Worm (Caenorhabditis elegans) whole organism, L3 larva: Measurements from ENCODE around the gene znf-593.
A peak's percentile ranks its signal among the peaks of the same experiment; 100 is the strongest.
"Not testable (repeated sequence)": the region's sequence is repeated elsewhere in the genome, so short reads cannot be mapped to it uniquely, and the experiment has no call there.

Source experiments
- R02D3.7 ChIP-seq: fragments of 150-350 bp; optimal IDR thresholded peaks from 2 replicates; lab custom pipeline; 2014; ENCODE audit warnings: missing biosample characterization, missing genetic modification characterization
- aly-2 ChIP-seq: fragments of 150-350 bp; optimal IDR thresholded peaks from 2 replicates; lab custom pipeline; 2014; ENCODE audit warnings: missing biosample characterization, missing genetic modification characterization
- ama-1 ChIP-seq: fragments of 150-350 bp; optimal IDR thresholded peaks from 2 replicates; lab custom pipeline; 2018
- ceh-16 ChIP-seq: sonication (generic microtip); optimal IDR thresholded peaks from 2 replicates; lab custom pipeline; 2017; ENCODE audit warnings: missing biosample characterization, missing genetic modification characterization
- ceh-82 ChIP-seq: fragments of 150-350 bp; optimal IDR thresholded peaks from 2 replicates; lab custom pipeline; 2014; ENCODE audit warnings: missing biosample characterization, missing genetic modification characterization
- ceh-9 ChIP-seq: sonication (generic microtip); optimal IDR thresholded peaks from 2 replicates; lab custom pipeline; 2018; ENCODE audit warnings: missing biosample characterization, missing genetic modification characterization
- daf-12 ChIP-seq: fragments of 150-350 bp; optimal IDR thresholded peaks from 2 replicates; lab custom pipeline; 2014; ENCODE audit warnings: missing biosample characterization, missing genetic modification reagents, missing genetic modification characterization
- egl-5 ChIP-seq: fragments of 150-350 bp; optimal IDR thresholded peaks from 2 replicates; lab custom pipeline; 2017; ENCODE audit warnings: missing biosample characterization, missing genetic modification reagents, missing genetic modification characterization, inconsistent platforms
- elt-2 ChIP-seq: sonication (generic microtip); optimal IDR thresholded peaks from 2 replicates; lab custom pipeline; 2016; ENCODE audit warnings: missing genetic modification reagents, mild to moderate bottlenecking, missing genetic modification characterization, missing compliant biosample characterization
- elt-3 ChIP-seq, 3 experiments: fragments of 150-350 bp in 1 of 3; sonication (generic microtip) in 2 of 3; optimal IDR thresholded peaks; 2 replicates in 2 of 3; 4 replicates in 1 of 3; lab custom pipeline; 2014 to 2017; ENCODE audit warnings: missing biosample characterization in 3 of 3, missing genetic modification characterization in 3 of 3
- eor-1 ChIP-seq, 2 experiments: fragments of 150-350 bp; optimal IDR thresholded peaks; 2 replicates each; lab custom pipeline; 2014 to 2018; ENCODE audit warnings: missing biosample characterization in 2 of 2, missing genetic modification characterization in 2 of 2
- fkh-10 ChIP-seq: sonication (generic microtip); optimal IDR thresholded peaks from 2 replicates; lab custom pipeline; 2017; ENCODE audit warnings: missing biosample characterization, missing genetic modification reagents, missing genetic modification characterization
- fos-1 ChIP-seq: fragments of 150-350 bp; optimal IDR thresholded peaks from 2 replicates; lab custom pipeline; 2014; ENCODE audit warnings: missing biosample characterization, missing genetic modification characterization
- hmg-11 ChIP-seq: sonication (generic microtip); optimal IDR thresholded peaks from 2 replicates; lab custom pipeline; 2016; ENCODE audit warnings: missing genetic modification characterization, missing compliant biosample characterization
- jun-1 ChIP-seq: fragments of 150-350 bp; optimal IDR thresholded peaks from 2 replicates; lab custom pipeline; 2014; ENCODE audit warnings: missing biosample characterization, missing genetic modification reagents, missing genetic modification characterization
- lin-39 ChIP-seq: fragments of 150-350 bp; optimal IDR thresholded peaks from 2 replicates; lab custom pipeline; 2018; ENCODE audit warnings: missing biosample characterization, missing genetic modification reagents, missing genetic modification characterization
- mml-1 ChIP-seq: fragments of 150-350 bp; sonication (generic microtip); optimal IDR thresholded peaks from 3 replicates; lab custom pipeline; 2014; ENCODE audit warnings: missing biosample characterization, missing genetic modification characterization
- nhr-11 ChIP-seq: fragments of 150-350 bp; optimal IDR thresholded peaks from 2 replicates; lab custom pipeline; 2014; ENCODE audit warnings: missing biosample characterization, missing genetic modification characterization
- nhr-23 ChIP-seq: fragments of 150-350 bp; optimal IDR thresholded peaks from 2 replicates; lab custom pipeline; 2014; ENCODE audit warnings: missing biosample characterization, missing genetic modification reagents, missing genetic modification characterization
- nhr-237 ChIP-seq: fragments of 150-350 bp; optimal IDR thresholded peaks from 2 replicates; lab custom pipeline; 2014; ENCODE audit warnings: missing biosample characterization, missing genetic modification characterization
- nhr-25 ChIP-seq: sonication (generic microtip); optimal IDR thresholded peaks from 2 replicates; lab custom pipeline; 2017; ENCODE audit warnings: missing biosample characterization, missing genetic modification characterization
- nhr-43 ChIP-seq: sonication (generic microtip); optimal IDR thresholded peaks from 2 replicates; lab custom pipeline; 2016; ENCODE audit warnings: mild to moderate bottlenecking, missing genetic modification characterization, missing compliant biosample characterization; ENCODE audit not compliant: poor library complexity, severe bottlenecking
- nhr-67 ChIP-seq: fragments of 150-350 bp; optimal IDR thresholded peaks from 2 replicates; lab custom pipeline; 2014; ENCODE audit warnings: missing biosample characterization, missing genetic modification characterization
- nhr-76 ChIP-seq: fragments of 150-350 bp; sonication (generic microtip); optimal IDR thresholded peaks from 5 replicates; lab custom pipeline; 2014; ENCODE audit warnings: missing biosample characterization, missing genetic modification characterization
- pha-4 ChIP-seq: fragments of 150-350 bp; optimal IDR thresholded peaks from 2 replicates; lab custom pipeline; 2014; ENCODE audit warnings: missing biosample characterization, missing genetic modification reagents, missing genetic modification characterization
- pqm-1 ChIP-seq: fragments of 150-350 bp; optimal IDR thresholded peaks from 2 replicates; lab custom pipeline; 2017; ENCODE audit warnings: missing biosample characterization, missing genetic modification characterization, inconsistent platforms
- skn-1 ChIP-seq: fragments of 150-350 bp; optimal IDR thresholded peaks from 2 replicates; lab custom pipeline; 2014; ENCODE audit warnings: missing biosample characterization, missing genetic modification characterization
- snpc-4 ChIP-seq: fragments of 150-350 bp; optimal IDR thresholded peaks from 2 replicates; lab custom pipeline; 2014; ENCODE audit warnings: missing biosample characterization, missing genetic modification characterization
- tbx-2 ChIP-seq: sonication (generic microtip); optimal IDR thresholded peaks from 2 replicates; lab custom pipeline; 2016; ENCODE audit warnings: mild to moderate bottlenecking, missing genetic modification characterization, missing compliant biosample characterization
- unc-62 ChIP-seq: fragments of 150-350 bp; sonication (generic microtip); optimal IDR thresholded peaks from 4 replicates; lab custom pipeline; 2014; ENCODE audit warnings: missing biosample characterization, missing genetic modification reagents, missing genetic modification characterization
- ztf-11 ChIP-seq: fragments of 150-350 bp; optimal IDR thresholded peaks from 2 replicates; lab custom pipeline; 2014; ENCODE audit warnings: missing biosample characterization, missing genetic modification characterization

Gene znf-593

ce11 chrIII:11883694-11884093, 34.8 kb downstream of the znf-593 start, which contains the start of gene fbxb-22:
Gene fbxb-22 (minus strand): TSS chrIII:11883754.
- TF ChIP-seq nhr-76, nhr-67, nhr-23 (tag; lab: Kevin White, UChicago): not testable (repeated sequence)

ce11 chrIII:11881549-11881948, 37.0 kb downstream of the znf-593 start:
- peak; percentile 45 for TF ChIP-seq pha-4 (tag; lab: Kevin White, UChicago)
- no peak for TF ChIP-seq ceh-16 (tag; lab: Kevin White, UChicago)
- TF ChIP-seq elt-2 (tag; lab: Kevin White, UChicago) = peak; percentile 85
- TF ChIP-seq nhr-237 (tag; lab: Kevin White, UChicago) = no peak
- no peak for TF ChIP-seq daf-12 (tag; lab: Kevin White, UChicago)
- TF ChIP-seq pqm-1 (tag; lab: Kevin White, UChicago) = peak; percentile 67

DNA sequence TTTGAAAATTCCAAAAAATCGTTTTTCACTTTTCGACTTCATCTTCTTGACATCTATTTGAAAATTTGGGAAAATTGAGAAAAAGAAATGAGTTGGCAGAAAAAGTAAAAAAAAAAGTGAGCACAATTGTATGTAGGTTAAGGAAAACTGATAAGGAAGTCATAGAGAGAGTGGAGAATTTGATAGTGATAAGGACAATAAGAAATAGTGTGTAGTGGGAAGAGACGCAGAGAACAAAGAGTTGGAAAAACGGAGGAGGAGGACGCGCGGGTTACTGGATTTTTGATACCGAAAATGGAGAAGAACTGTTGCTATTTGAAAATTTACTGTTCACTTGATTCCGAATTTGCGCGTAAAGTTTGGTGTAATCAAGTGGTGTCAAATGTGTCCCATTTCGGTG, 39.8 kb downstream of the znf-593 start, which contains the start of gene Y56A3A.6:
Y56A3A.6 (minus strand) TSS at position 53 of the 400 bp plus-strand sequence.
- TF ChIP-seq fkh-10 (GFP tag; lab: Kevin White, UChicago) (no peak), elt-2 (tag; lab: Kevin White, UChicago) (peak; percentile 79), pha-4 (tag; lab: Kevin White, UChicago) (peak; percentile 1), elt-3 (tag; optimal IDR thresholded peaks at IDR 0.05; lab: Kevin White, UChicago) (no peak), nhr-25 (tag; lab: Kevin White, UChicago) (no peak), pqm-1 (tag; lab: Kevin White, UChicago) (peak; percentile 55)

DNA sequence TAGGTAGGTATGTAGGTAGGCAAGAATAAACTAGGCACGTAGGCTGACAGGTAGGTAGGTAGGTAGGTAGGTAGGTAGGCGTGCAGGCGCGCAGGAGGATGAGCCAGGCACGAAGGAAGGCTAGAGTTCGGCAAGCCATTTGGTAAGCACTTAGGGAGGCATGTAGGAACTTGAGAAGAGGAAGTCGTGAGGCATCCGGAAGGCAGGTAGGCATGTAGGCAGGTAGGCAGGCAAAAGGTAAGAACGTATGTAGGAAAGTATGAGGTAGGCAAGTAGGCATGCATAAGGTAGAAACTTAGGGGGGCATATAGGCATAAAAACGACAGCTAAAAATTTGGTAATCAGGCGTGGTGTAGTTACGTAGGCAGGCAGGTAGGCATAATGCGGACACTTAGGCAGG, 42.4 kb downstream of the znf-593 start:
- no peak for TF ChIP-seq elt-3 (tag; optimal IDR thresholded peaks at IDR 0.05; lab: Kevin White, UChicago)
- no peak for TF ChIP-seq ztf-11
- no peak for TF ChIP-seq nhr-76 (tag; lab: Kevin White, UChicago)
- no peak for TF ChIP-seq mml-1 (tag; lab: Kevin White, UChicago)
- TF ChIP-seq hmg-11 (tag; lab: Kevin White, UChicago) = no peak
- no peak for TF ChIP-seq R02D3.7 (tag; lab: Kevin White, UChicago)
- TF ChIP-seq jun-1 (tag; lab: Kevin White, UChicago) = no peak
- TF ChIP-seq nhr-25 (tag; lab: Kevin White, UChicago) = no peak
- no peak for TF ChIP-seq eor-1 (tag; optimal IDR thresholded peaks at IDR 0.05; lab: Kevin White, UChicago)
- no peak for TF ChIP-seq elt-2 (tag; lab: Kevin White, UChicago)
- TF ChIP-seq nhr-67 (tag; lab: Kevin White, UChicago) = no peak
- no peak for TF ChIP-seq ama-1
- no peak for TF ChIP-seq nhr-43 (tag; lab: Kevin White, UChicago)
- TF ChIP-seq egl-5 (tag; lab: Kevin White, UChicago) = no peak
- TF ChIP-seq nhr-11 = no peak
- TF ChIP-seq tbx-2 = no peak
- no peak for TF ChIP-seq skn-1 (tag; lab: Kevin White, UChicago)
- TF ChIP-seq, all 47 proteins: peak for 0

DNA sequence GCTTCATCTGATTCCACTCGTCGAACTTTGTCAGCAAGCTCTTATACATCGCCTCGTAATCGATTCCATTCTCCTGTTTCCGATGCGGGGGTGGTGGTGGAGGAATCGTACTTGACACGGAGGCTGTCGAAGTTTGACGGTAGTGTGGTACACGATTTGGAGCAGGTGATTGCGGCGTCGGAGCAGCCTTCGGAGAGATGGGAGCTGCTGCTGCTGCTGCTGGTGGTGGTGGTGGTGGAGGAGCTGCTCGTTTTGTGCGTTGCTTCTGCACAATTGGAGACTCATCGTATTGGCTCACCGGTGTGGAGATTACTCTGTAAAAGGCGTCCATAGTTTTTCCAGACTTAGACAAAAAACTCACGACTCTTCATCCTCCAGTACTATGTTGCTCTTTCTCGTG, 44.3 kb downstream of the znf-593 start:
- TF ChIP-seq aly-2 (no peak), lin-39 (tag; lab: Kevin White, UChicago) (no peak), nhr-76 (tag; lab: Kevin White, UChicago) (no peak), eor-1 (tag; optimal IDR thresholded peaks at IDR 0.05; lab: Kevin White, UChicago) (no peak), nhr-237 (tag; lab: Kevin White, UChicago) (no peak), ztf-11 (no peak), snpc-4 (tag; lab: Kevin White, UChicago) (no peak), pqm-1 (tag; lab: Kevin White, UChicago) (no peak), nhr-67 (tag; lab: Kevin White, UChicago) (no peak), fkh-10 (GFP tag; lab: Kevin White, UChicago) (no peak), nhr-43 (tag; lab: Kevin White, UChicago) (no peak), ceh-82 (tag; lab: Kevin White, UChicago) (no peak), elt-2 (tag; lab: Kevin White, UChicago) (no peak), nhr-11 (no peak), pha-4 (tag; lab: Kevin White, UChicago) (no peak), ceh-9 (no peak)

DNA sequence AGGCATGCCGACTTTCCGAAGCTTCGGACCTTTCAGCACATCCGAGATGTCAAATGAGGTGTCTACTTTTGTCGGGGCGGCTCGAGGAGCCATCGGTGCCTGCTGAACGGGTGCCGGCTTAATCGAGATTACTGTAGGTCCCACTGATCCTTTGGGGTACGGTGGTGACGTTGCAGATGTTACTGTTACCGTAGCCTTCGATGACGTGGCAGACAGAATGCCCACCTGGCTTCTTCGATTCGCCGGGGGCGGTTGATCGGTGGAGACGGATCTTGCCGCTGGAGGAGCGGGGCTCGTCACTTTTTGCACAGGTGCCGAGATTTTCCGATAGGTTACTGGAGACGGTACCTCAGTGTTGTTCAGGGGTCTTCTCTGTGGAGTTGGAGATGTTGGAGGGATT, 46.9 kb downstream of the znf-593 start:
- no peak for TF ChIP-seq tbx-2
- TF ChIP-seq fos-1 = no peak
- TF ChIP-seq unc-62 (GFP tag; lab: Kevin White, UChicago) = no peak
- no peak for TF ChIP-seq elt-3 (tag; optimal IDR thresholded peaks at IDR 0.05; lab: Kevin White, UChicago)
